Worm (Caenorhabditis elegans) whole organism, L3 larva: Measurements from ENCODE around the gene M163.1.
A peak's percentile ranks its signal among the peaks of the same experiment; 100 is the strongest.

Experiments used
- R02D3.7 ChIP-seq: fragments of 150-350 bp; optimal IDR thresholded peaks from 2 replicates; lab custom pipeline; 2014; ENCODE audit warnings: missing biosample characterization, missing genetic modification characterization
- daf-12 ChIP-seq: fragments of 150-350 bp; optimal IDR thresholded peaks from 2 replicates; lab custom pipeline; 2014; ENCODE audit warnings: missing biosample characterization, missing genetic modification reagents, missing genetic modification characterization
- egl-5 ChIP-seq: fragments of 150-350 bp; optimal IDR thresholded peaks from 2 replicates; lab custom pipeline; 2017; ENCODE audit warnings: missing biosample characterization, missing genetic modification reagents, missing genetic modification characterization, inconsistent platforms
- elt-1 ChIP-seq: fragments of 150-350 bp; optimal IDR thresholded peaks from 2 replicates; lab custom pipeline; 2014; ENCODE audit warnings: missing biosample characterization, missing genetic modification characterization
- fkh-10 ChIP-seq: sonication (generic microtip); optimal IDR thresholded peaks from 2 replicates; lab custom pipeline; 2017; ENCODE audit warnings: missing biosample characterization, missing genetic modification reagents, missing genetic modification characterization
- fos-1 ChIP-seq: fragments of 150-350 bp; optimal IDR thresholded peaks from 2 replicates; lab custom pipeline; 2014; ENCODE audit warnings: missing biosample characterization, missing genetic modification characterization
- lin-15B ChIP-seq: fragments of 150-350 bp; optimal IDR thresholded peaks from 2 replicates; lab custom pipeline; 2014; ENCODE audit warnings: missing biosample characterization, missing genetic modification characterization
- nhr-237 ChIP-seq: fragments of 150-350 bp; optimal IDR thresholded peaks from 2 replicates; lab custom pipeline; 2014; ENCODE audit warnings: missing biosample characterization, missing genetic modification characterization
- nhr-25 ChIP-seq: sonication (generic microtip); optimal IDR thresholded peaks from 2 replicates; lab custom pipeline; 2017; ENCODE audit warnings: missing biosample characterization, missing genetic modification characterization
- nhr-77 ChIP-seq: fragments of 150-350 bp; optimal IDR thresholded peaks from 2 replicates; lab custom pipeline; 2014; ENCODE audit warnings: missing biosample characterization, missing genetic modification characterization
- pqm-1 ChIP-seq: fragments of 150-350 bp; optimal IDR thresholded peaks from 2 replicates; lab custom pipeline; 2017; ENCODE audit warnings: missing biosample characterization, missing genetic modification characterization, inconsistent platforms
- ztf-11 ChIP-seq: fragments of 150-350 bp; optimal IDR thresholded peaks from 2 replicates; lab custom pipeline; 2014; ENCODE audit warnings: missing biosample characterization, missing genetic modification characterization

DNA sequence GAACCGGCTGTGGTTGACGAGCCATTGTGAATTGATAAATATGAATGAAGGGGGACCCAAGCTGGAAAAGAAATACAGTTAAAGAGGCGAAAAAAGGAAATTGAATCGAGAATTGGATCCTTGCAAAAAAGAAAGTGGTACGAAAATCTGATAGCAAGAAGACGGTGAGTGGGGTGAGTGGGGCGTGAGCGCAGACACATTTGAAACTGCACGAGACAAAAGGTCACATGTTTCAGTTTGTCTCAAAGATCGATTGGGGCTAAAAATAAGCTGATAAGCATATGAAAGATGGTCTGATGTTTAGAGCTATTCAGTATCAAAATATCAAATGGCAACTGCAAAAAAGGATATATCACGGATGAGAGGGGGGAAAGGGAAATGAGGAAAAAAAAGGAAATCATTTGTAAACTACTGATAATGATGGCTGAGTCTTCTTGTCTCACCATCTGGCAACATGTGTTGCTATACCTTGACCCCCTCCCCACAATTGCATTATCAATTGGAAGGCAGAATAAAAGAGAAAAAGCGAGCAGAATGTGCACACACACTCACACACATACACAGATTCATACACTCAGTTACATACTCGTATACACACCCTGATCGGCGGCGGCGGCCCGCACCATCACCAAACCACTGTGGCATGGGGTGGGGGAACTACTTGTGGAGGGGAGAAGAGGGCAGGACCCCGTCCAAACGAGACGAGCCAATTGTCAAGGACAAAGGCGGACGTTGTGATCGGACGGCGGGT is at the start of gene M163.1:
- TF ChIP-seq R02D3.7, result no peak
- no peak for TF ChIP-seq fos-1 (tag; lab: Kevin White, UChicago)
- TF ChIP-seq lin-15B (tag; lab: Kevin White, UChicago), result no peak
- no peak for TF ChIP-seq daf-12 (tag; lab: Kevin White, UChicago)
- peak; percentile 55 for TF ChIP-seq nhr-25 (tag; lab: Kevin White, UChicago)
- no peak for TF ChIP-seq egl-5 (tag; lab: Kevin White, UChicago)
- TF ChIP-seq pqm-1, result peak; percentile 13
- no peak for TF ChIP-seq elt-1 (tag; lab: Kevin White, UChicago)
- TF ChIP-seq nhr-77, result no peak
- TF ChIP-seq fkh-10 (GFP tag; lab: Kevin White, UChicago), result no peak
- TF ChIP-seq ztf-11, result no peak
- TF ChIP-seq nhr-237 (tag; lab: Kevin White, UChicago), result no peak
